Fruit fly (Drosophila melanogaster) whole organism, prepupa: ENCODE measurements around the gene MED14.
A peak's percentile ranks its signal among the peaks of the same experiment; 100 is the strongest.

Experiments used
- CG10631 ChIP-seq: fragments of 200-800 bp; sonication (Bioruptor generic); optimal IDR thresholded peaks from 2 replicates; lab custom pipeline; 2016; ENCODE audit warnings: missing biosample characterization, missing genetic modification characterization
- CG10669 ChIP-seq: fragments of 200-800 bp; sonication (Bioruptor generic); optimal IDR thresholded peaks from 3 replicates; lab custom pipeline; 2018; ENCODE audit warnings: missing biosample characterization, mild to moderate bottlenecking, missing genetic modification characterization, moderate library complexity
- CG11294 ChIP-seq: fragments of 200-800 bp; sonication (Bioruptor generic); IDR thresholded peaks from 2 replicates; pipeline ENCODE4 v1.3.6; 2022; ENCODE audit warnings: missing biosample characterization, missing genetic modification characterization
- CG11762 ChIP-seq: fragments of 200-800 bp; sonication (Bioruptor generic); optimal IDR thresholded peaks from 3 replicates; lab custom pipeline; 2016; ENCODE audit warnings: missing biosample characterization, missing genetic modification characterization; ENCODE audit not compliant: insufficient read depth
- CG15336 ChIP-seq: fragments of 200-800 bp; sonication (Bioruptor generic); IDR thresholded peaks from 2 replicates; pipeline ENCODE4 v1.3.6; 2022; ENCODE audit warnings: missing biosample characterization, missing genetic modification characterization
- CG1621 ChIP-seq: fragments of 200-800 bp; sonication (Bioruptor generic); optimal IDR thresholded peaks from 3 replicates; lab custom pipeline; 2018; ENCODE audit warnings: missing biosample characterization, mild to moderate bottlenecking, missing genetic modification characterization
- CG16779 ChIP-seq: fragments of 200-800 bp; sonication (Bioruptor generic); optimal IDR thresholded peaks from 3 replicates; lab custom pipeline; 2017; ENCODE audit warnings: missing biosample characterization, mild to moderate bottlenecking, missing genetic modification characterization
- CG3032 ChIP-seq: fragments of 200-800 bp; optimal IDR thresholded peaks from 2 replicates; lab custom pipeline; 2019; ENCODE audit warnings: missing biosample characterization, mild to moderate bottlenecking, missing genetic modification characterization, moderate library complexity
- CG31627 ChIP-seq: fragments of 200-800 bp; sonication (Bioruptor generic); optimal IDR thresholded peaks from 3 replicates; lab custom pipeline; 2016; ENCODE audit warnings: missing biosample characterization, missing genetic modification characterization
- CG32006 ChIP-seq: fragments of 200-800 bp; sonication (Bioruptor generic); optimal IDR thresholded peaks from 3 replicates; lab custom pipeline; 2017; ENCODE audit warnings: missing biosample characterization, mild to moderate bottlenecking, missing genetic modification characterization
- CG34406 ChIP-seq: fragments of 200-800 bp; sonication (Bioruptor generic); optimal IDR thresholded peaks from 3 replicates; lab custom pipeline; 2016; ENCODE audit warnings: missing biosample characterization, missing genetic modification characterization
- CG3919 ChIP-seq: fragments of 200-800 bp; sonication (Bioruptor generic); optimal IDR thresholded peaks from 3 replicates; lab custom pipeline; 2016; ENCODE audit warnings: missing biosample characterization, missing genetic modification characterization
- CG6163 ChIP-seq: fragments of 200-800 bp; sonication (Bioruptor generic); IDR thresholded peaks from 3 replicates; pipeline ENCODE4 v1.3.6; 2022; ENCODE audit warnings: missing biosample characterization, missing genetic modification characterization
- CG6276 ChIP-seq: fragments of 200-800 bp; sonication (Bioruptor generic); optimal IDR thresholded peaks from 2 replicates; lab custom pipeline; 2017; ENCODE audit warnings: missing biosample characterization, mild to moderate bottlenecking, missing genetic modification characterization
- CG6792 ChIP-seq: fragments of 200-800 bp; sonication (Bioruptor generic); optimal IDR thresholded peaks from 3 replicates; lab custom pipeline; 2016; ENCODE audit warnings: missing biosample characterization, missing genetic modification characterization
- CG6808 ChIP-seq: fragments of 200-800 bp; sonication (Bioruptor generic); optimal IDR thresholded peaks from 3 replicates; lab custom pipeline; 2017; ENCODE audit warnings: missing biosample characterization, missing genetic modification characterization, mild to moderate bottlenecking, moderate library complexity, missing genetic modification reagents
- CG6854 ChIP-seq: fragments of 200-800 bp; sonication (Bioruptor generic); optimal IDR thresholded peaks from 2 replicates; lab custom pipeline; 2017; ENCODE audit warnings: missing biosample characterization, mild to moderate bottlenecking, missing genetic modification characterization
- CG7368 ChIP-seq: fragments of 200-800 bp; sonication (Bioruptor generic); optimal IDR thresholded peaks from 3 replicates; lab custom pipeline; 2016; ENCODE audit warnings: missing biosample characterization, missing genetic modification characterization
- CG8119 ChIP-seq: fragments of 200-800 bp; sonication (Bioruptor generic); IDR thresholded peaks from 3 replicates; pipeline ENCODE4 v1.3.6; 2022; ENCODE audit warnings: missing biosample characterization, missing genetic modification characterization
- CG9139 ChIP-seq: fragments of 200-800 bp; sonication (Bioruptor generic); optimal IDR thresholded peaks from 3 replicates; lab custom pipeline; 2017; ENCODE audit warnings: missing biosample characterization, mild to moderate bottlenecking, missing genetic modification characterization
- Eip75B ChIP-seq: fragments of 200-800 bp; sonication (Bioruptor generic); optimal IDR thresholded peaks from 3 replicates; lab custom pipeline; 2016; ENCODE audit warnings: missing biosample characterization, missing genetic modification characterization
- Eip93F ChIP-seq: fragments of 200-800 bp; sonication (Bioruptor generic); optimal IDR thresholded peaks from 2 replicates; lab custom pipeline; 2016; ENCODE audit warnings: missing biosample characterization, mild to moderate bottlenecking, missing genetic modification characterization
- Ets21C ChIP-seq: fragments of 200-800 bp; sonication (Bioruptor generic); optimal IDR thresholded peaks from 3 replicates; lab custom pipeline; 2016; ENCODE audit warnings: missing biosample characterization, missing genetic modification characterization
- Hr38 ChIP-seq: sonication (Bioruptor generic); optimal IDR thresholded peaks from 2 replicates; lab custom pipeline; 2016; ENCODE audit warnings: missing biosample characterization, missing genetic modification characterization
- Hr39 ChIP-seq: fragments of 200-800 bp; sonication (Bioruptor generic); optimal IDR thresholded peaks from 2 replicates; lab custom pipeline; 2016; ENCODE audit warnings: missing biosample characterization, missing genetic modification characterization
- Lpt ChIP-seq: fragments of 200-800 bp; sonication (Bioruptor generic); optimal IDR thresholded peaks from 3 replicates; lab custom pipeline; 2016; ENCODE audit warnings: missing biosample characterization, missing genetic modification characterization
- Met ChIP-seq: fragments of 200-800 bp; sonication (Bioruptor generic); optimal IDR thresholded peaks from 3 replicates; lab custom pipeline; 2016; ENCODE audit warnings: missing biosample characterization, missing genetic modification characterization
- OdsH ChIP-seq: fragments of 200-800 bp; sonication (Bioruptor generic); optimal IDR thresholded peaks from 3 replicates; lab custom pipeline; 2016; ENCODE audit warnings: missing biosample characterization, missing genetic modification characterization
- Smox ChIP-seq: fragments of 200-800 bp; sonication (Bioruptor generic); optimal IDR thresholded peaks from 3 replicates; lab custom pipeline; 2016; ENCODE audit warnings: missing biosample characterization, missing genetic modification characterization
- Sox14 ChIP-seq: fragments of 200-800 bp; sonication (Bioruptor generic); optimal IDR thresholded peaks from 3 replicates; lab custom pipeline; 2016; ENCODE audit warnings: missing biosample characterization, missing genetic modification characterization
- achi ChIP-seq: fragments of 200-800 bp; sonication (Bioruptor generic); optimal IDR thresholded peaks from 3 replicates; lab custom pipeline; 2016; ENCODE audit warnings: missing biosample characterization, missing genetic modification characterization
- cyc ChIP-seq: fragments of 200-800 bp; sonication (Bioruptor generic); optimal IDR thresholded peaks from 3 replicates; lab custom pipeline; 2016; ENCODE audit warnings: missing biosample characterization, missing genetic modification characterization
- dac ChIP-seq: fragments of 200-800 bp; sonication (Bioruptor generic); optimal IDR thresholded peaks from 2 replicates; lab custom pipeline; 2017; ENCODE audit warnings: missing biosample characterization, mild to moderate bottlenecking, missing genetic modification characterization
- dsx ChIP-seq: fragments of 200-800 bp; optimal IDR thresholded peaks from 3 replicates; lab custom pipeline; 2019; ENCODE audit warnings: missing biosample characterization, mild to moderate bottlenecking, missing genetic modification characterization, moderate library complexity; ENCODE audit not compliant: poor library complexity, severe bottlenecking
- eg ChIP-seq: fragments of 200-800 bp; sonication (Bioruptor generic); IDR thresholded peaks from 3 replicates; pipeline ENCODE4 v1.3.6; 2022; ENCODE audit warnings: missing biosample characterization, missing genetic modification characterization
- esn ChIP-seq: fragments of 200-800 bp; sonication (Bioruptor generic); optimal IDR thresholded peaks from 2 replicates; lab custom pipeline; 2016; ENCODE audit warnings: missing biosample characterization, mild to moderate bottlenecking, missing genetic modification characterization, moderate library complexity
- fd59A ChIP-seq: fragments of 200-800 bp; sonication (Bioruptor generic); optimal IDR thresholded peaks from 2 replicates; lab custom pipeline; 2017; ENCODE audit warnings: missing biosample characterization, mild to moderate bottlenecking, missing genetic modification characterization, missing genetic modification reagents
- fd85E ChIP-seq: fragments of 200-800 bp; sonication (Bioruptor generic); optimal IDR thresholded peaks from 3 replicates; lab custom pipeline; 2016; ENCODE audit warnings: missing biosample characterization, missing genetic modification characterization
- fkh ChIP-seq: fragments of 200-800 bp; sonication (Bioruptor generic); optimal IDR thresholded peaks from 3 replicates; lab custom pipeline; 2017; ENCODE audit warnings: missing biosample characterization, mild to moderate bottlenecking, missing genetic modification characterization, moderate library complexity
- lz ChIP-seq: fragments of 200-800 bp; sonication (Bioruptor generic); optimal IDR thresholded peaks from 3 replicates; lab custom pipeline; 2016; ENCODE audit warnings: missing biosample characterization, missing genetic modification characterization
- net ChIP-seq: fragments of 200-800 bp; sonication (Bioruptor generic); optimal IDR thresholded peaks from 3 replicates; lab custom pipeline; 2016; ENCODE audit warnings: missing biosample characterization, missing genetic modification characterization
- pdm3 ChIP-seq: fragments of 200-800 bp; sonication (Bioruptor generic); optimal IDR thresholded peaks from 3 replicates; lab custom pipeline; 2016; ENCODE audit warnings: missing biosample characterization, missing genetic modification characterization
- salr ChIP-seq, 2 experiments: fragments of 200-800 bp; sonication (Bioruptor generic); optimal IDR thresholded peaks; 3 replicates each; lab custom pipeline; 2016 to 2018; ENCODE audit warnings: missing biosample characterization in 2 of 2, missing genetic modification characterization in 2 of 2, mild to moderate bottlenecking in 1 of 2
- spab ChIP-seq: fragments of 200-800 bp; sonication (Bioruptor generic); optimal IDR thresholded peaks from 2 replicates; lab custom pipeline; 2017; ENCODE audit warnings: missing biosample characterization, mild to moderate bottlenecking, missing genetic modification characterization, missing genetic modification reagents
- ss ChIP-seq, 2 experiments: fragments of 200-800 bp; sonication (Bioruptor generic); optimal IDR thresholded peaks; 2 replicates in 1 of 2; 3 replicates in 1 of 2; lab custom pipeline; 2017 to 2018; ENCODE audit warnings: mild to moderate bottlenecking in 2 of 2, missing biosample characterization in 2 of 2, missing genetic modification characterization in 2 of 2, moderate library complexity in 1 of 2
- svp ChIP-seq: fragments of 200-800 bp; sonication (Bioruptor generic); peaks from one replicate; lab custom pipeline; 2016; ENCODE audit warnings: missing biosample characterization, missing genetic modification characterization
- topi ChIP-seq: fragments of 200-800 bp; sonication (Bioruptor generic); optimal IDR thresholded peaks from 3 replicates; lab custom pipeline; 2016; ENCODE audit warnings: missing biosample characterization, missing genetic modification characterization
- vri ChIP-seq: fragments of 200-800 bp; sonication (Bioruptor generic); optimal IDR thresholded peaks from 3 replicates; lab custom pipeline; 2016; ENCODE audit warnings: missing biosample characterization, mild to moderate bottlenecking, missing genetic modification characterization

Gene MED14

DNA sequence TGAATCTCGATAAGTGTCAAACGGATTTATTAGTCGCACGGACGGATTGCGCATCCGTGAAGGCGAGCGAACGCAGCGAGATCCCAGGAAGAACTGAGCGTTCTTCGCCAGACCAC is 4.0 kb upstream of the MED14 start, which contains the start of gene Kah:
TSS of gene Kah (minus strand) at position 101 of the 116 bp plus-strand sequence.
- no peak for TF ChIP-seq esn (GFP tag; lab: Kevin White, UChicago)
- no peak for TF ChIP-seq CG6808 (GFP tag; lab: Kevin White, UChicago)
- no peak for TF ChIP-seq net (GFP tag; lab: Kevin White, UChicago)
- no peak for TF ChIP-seq fd59A
- no peak for TF ChIP-seq pdm3

DNA sequence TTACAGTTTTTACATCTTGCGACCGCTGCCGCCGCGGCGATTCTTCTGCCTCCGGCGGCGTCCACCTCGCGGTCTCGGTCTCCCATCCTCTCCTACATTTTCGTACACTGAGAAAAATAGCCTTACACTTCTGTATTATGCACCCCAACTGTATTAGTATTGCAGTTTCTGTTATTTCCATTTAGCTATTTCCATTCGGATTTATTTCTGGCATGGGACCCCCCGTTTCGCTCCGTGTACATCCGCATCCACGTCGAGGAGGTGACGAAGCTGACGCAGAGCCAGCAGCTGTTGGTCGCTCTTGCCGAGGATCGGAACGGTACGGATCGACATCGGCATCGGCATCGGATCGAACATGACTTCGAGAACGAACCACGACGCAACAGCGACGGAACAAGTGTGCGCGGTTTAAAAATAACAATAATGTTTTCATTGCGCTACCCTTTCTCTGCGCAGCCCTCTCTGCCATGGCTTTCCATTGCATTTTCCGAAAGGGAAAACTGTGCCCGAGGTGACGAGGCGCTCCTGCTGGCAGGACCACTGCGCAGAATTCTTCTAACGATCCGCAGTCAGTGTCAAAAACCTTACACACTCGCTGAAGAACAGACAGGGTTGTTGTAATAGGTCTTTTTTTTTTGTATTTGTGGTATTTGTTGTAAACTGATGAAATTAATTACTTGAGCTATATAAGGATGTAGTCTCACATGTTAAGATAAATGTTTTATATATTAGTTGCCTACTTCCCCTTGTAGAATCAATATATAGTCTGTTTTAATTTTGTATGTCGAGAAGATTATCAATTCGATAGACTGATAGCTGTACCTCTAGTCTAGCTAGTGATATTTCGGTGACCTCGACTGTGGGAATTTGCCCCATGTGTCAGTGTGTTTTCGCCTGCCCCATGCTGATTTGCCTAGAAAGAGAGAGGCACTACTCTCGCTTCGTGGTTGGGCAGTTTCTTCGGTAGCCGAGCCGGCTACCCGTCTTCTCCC is 3.5 kb upstream of the MED14 start:
- TF ChIP-seq CG10669 (GFP tag; lab: Kevin White, UChicago) (peak; percentile 88), Eip93F (GFP tag; lab: Kevin White, UChicago) (no peak), CG7368 (GFP tag; lab: Kevin White, UChicago) (peak; percentile 84), CG11762 (peak; percentile 51), Lpt (GFP tag; lab: Kevin White, UChicago) (peak; percentile 69), CG3919 (GFP tag; lab: Kevin White, UChicago) (peak; percentile 93), dsx (GFP tag; lab: Kevin White, UChicago) (peak; percentile 82), CG6854 (GFP tag; lab: Kevin White, UChicago) (peak; percentile 8), ss (GFP tag; optimal IDR thresholded peaks at IDR 0.05; lab: Kevin White, UChicago) (peak; percentile 75 to 85), dac (GFP tag; lab: Kevin White, UChicago) (peak; percentile 72), achi (peak; percentile 83), cyc (GFP tag; lab: Kevin White, UChicago) (peak; percentile 79), spab (GFP tag; lab: Kevin White, UChicago) (peak; percentile 87), fd59A (peak; percentile 85), fkh (GFP tag; lab: Kevin White, UChicago) (no peak), CG11294 (peak; percentile 87), Sox14 (GFP tag; lab: Kevin White, UChicago) (peak; percentile 90), OdsH (GFP tag; lab: Kevin White, UChicago) (peak; percentile 81), Met (no peak), CG8119 (GFP tag; lab: Robert Waterston, UW) (peak; percentile 79), vri (no peak), net (GFP tag; lab: Kevin White, UChicago) (peak; percentile 91), CG10631 (GFP tag; lab: Kevin White, UChicago) (peak; percentile 90), Hr39 (GFP tag; lab: Kevin White, UChicago) (peak; percentile 77), CG32006 (GFP tag; lab: Kevin White, UChicago) (peak; percentile 79), CG16779 (peak; percentile 80), CG6276 (GFP tag; lab: Kevin White, UChicago) (peak; percentile 68), Eip75B (GFP tag; lab: Kevin White, UChicago) (peak; percentile 89), lz (GFP tag; lab: Kevin White, UChicago) (peak; percentile 67), pdm3 (peak; percentile 86), Ets21C (GFP tag; lab: Kevin White, UChicago) (no peak), CG15336 (peak; percentile 88), esn (GFP tag; lab: Kevin White, UChicago) (peak; percentile 67), Smox (GFP tag; lab: Kevin White, UChicago) (no peak), CG9139 (GFP tag; lab: Kevin White, UChicago) (peak; percentile 84), CG3032 (tag; lab: Kevin White, UChicago) (peak; percentile 80), CG34406 (GFP tag; lab: Kevin White, UChicago) (peak; percentile 80), eg (GFP tag; lab: Robert Waterston, UW) (peak; percentile 94), CG31627 (GFP tag; lab: Kevin White, UChicago) (peak; percentile 71), salr (GFP tag; optimal IDR thresholded peaks at IDR 0.05; lab: Kevin White, UChicago) (peak; percentile 66 to 87), fd85E (GFP tag; lab: Kevin White, UChicago) (peak; percentile 26), svp (GFP tag; lab: Kevin White, UChicago) (no peak), topi (peak; percentile 76), CG6792 (GFP tag; lab: Kevin White, UChicago) (peak; percentile 84), CG6163 (peak; percentile 96), CG1621 (tag; lab: Kevin White, UChicago) (peak; percentile 88), Hr38 (GFP tag; lab: Kevin White, UChicago) (peak; percentile 9)
